In genomic region chr3L:15107776-15108379, dm6 we compare ENCODE assay signal across 6 fruit fly cellular contexts.
TF ChIP-seq lines count a peak whose summit lies in the region.

No protein-coding gene starts in this region.

- peak; percentile 13 for TF ChIP-seq CTCF in whole organism, embryonic (GFP tag; optimal IDR thresholded peaks at IDR 0.05; lab: Kevin White, UChicago)

TF ChIP-seq in whole organism, 6 proteins besides CTCF, POLR2A, EP300 and RAD21:
- peak; percentile 53 for TF ChIP-seq pan (optimal IDR thresholded peaks at IDR 0.05; lab: Kevin White, UChicago)
- no peak for TF ChIP-seq EcR (GFP tag; optimal IDR thresholded peaks at IDR 0.05; lab: Kevin White, UChicago)

TF ChIP-seq in whole organism, adult, 20 proteins besides CTCF, POLR2A, EP300 and RAD21 (continues in another document):
- TF ChIP-seq pad (GFP tag; optimal IDR thresholded peaks at IDR 0.05; lab: Kevin White, UChicago), result peak; percentile 66
- peak; percentile 5 for TF ChIP-seq tj (GFP tag; optimal IDR thresholded peaks at IDR 0.05; lab: Kevin White, UChicago)
- peak; percentile 63 for TF ChIP-seq CG11617 (GFP tag; optimal IDR thresholded peaks at IDR 0.05; lab: Kevin White, UChicago)
- no peak for TF ChIP-seq CG1620 (GFP tag; optimal IDR thresholded peaks at IDR 0.05; lab: Kevin White, UChicago)
- TF ChIP-seq Mnt (GFP tag; optimal IDR thresholded peaks at IDR 0.05; lab: Kevin White, UChicago), result no peak
- TF ChIP-seq CG14711 (tag; optimal IDR thresholded peaks at IDR 0.05; lab: Kevin White, UChicago), result peak; percentile 60
- peak; percentile 10 for TF ChIP-seq toe (GFP tag; optimal IDR thresholded peaks at IDR 0.05; lab: Kevin White, UChicago)
- TF ChIP-seq CG7101 (tag; optimal IDR thresholded peaks at IDR 0.05; lab: Kevin White, UChicago), result peak; percentile 64
- TF ChIP-seq Crg-1 (GFP tag; optimal IDR thresholded peaks at IDR 0.05; lab: Kevin White, UChicago), result no peak
- TF ChIP-seq CG33017 (tag; optimal IDR thresholded peaks at IDR 0.05; lab: Kevin White, UChicago), result peak; percentile 19
- peak; percentile 31 for TF ChIP-seq kay (GFP tag; lab: Kevin White, UChicago; ENCODE audit: borderline replicate concordance)
- TF ChIP-seq cnc (optimal IDR thresholded peaks at IDR 0.05; lab: Kevin White, UChicago), result no peak
- TF ChIP-seq Clk (GFP tag; optimal IDR thresholded peaks at IDR 0.05; lab: Kevin White, UChicago), result no peak
- TF ChIP-seq bab1 (GFP tag; optimal IDR thresholded peaks at IDR 0.05; lab: Kevin White, UChicago), result peak; percentile 52
- no peak for TF ChIP-seq cic (GFP tag; optimal IDR thresholded peaks at IDR 0.05; lab: Kevin White, UChicago)
- no peak for TF ChIP-seq ovo (GFP tag; optimal IDR thresholded peaks at IDR 0.05; lab: Kevin White, UChicago)
- TF ChIP-seq CG5204 (GFP tag; optimal IDR thresholded peaks at IDR 0.05; lab: Kevin White, UChicago), result peak; percentile 7
- peak; percentile 24 for TF ChIP-seq CG7045 (GFP tag; optimal IDR thresholded peaks at IDR 0.05; lab: Kevin White, UChicago)

TF ChIP-seq in whole organism, embryonic, 481 proteins besides CTCF, POLR2A, EP300 and RAD21 (continues in another document):
- TF ChIP-seq CG5245 (GFP tag; optimal IDR thresholded peaks at IDR 0.05; lab: Kevin White, UChicago) (peak; percentile 28), kni (GFP tag; optimal IDR thresholded peaks at IDR 0.05; lab: Kevin White, UChicago) (peak; percentile 13), vvl (GFP tag; IDR thresholded peaks at IDR 0.05; lab: Robert Waterston, UW) (peak; percentile 74), Tbp (GFP tag; optimal IDR thresholded peaks at IDR 0.05; lab: Kevin White, UChicago) (no peak), bigmax (GFP tag; optimal IDR thresholded peaks at IDR 0.05; lab: Kevin White, UChicago) (no peak), hbn (GFP tag; IDR thresholded peaks at IDR 0.05; lab: Robert Waterston, UW; ENCODE audit: partially characterized antibody) (no peak), Mrtf (GFP tag; IDR thresholded peaks at IDR 0.05; lab: Robert Waterston, UW) (no peak), CG18599 (GFP tag; optimal IDR thresholded peaks at IDR 0.05; lab: Kevin White, UChicago) (peak; percentile 56), CG10267 (tag; optimal IDR thresholded peaks at IDR 0.05; lab: Kevin White, UChicago) (peak; percentile 58), prd (optimal IDR thresholded peaks at IDR 0.05; lab: Kevin White, UChicago) (no peak), prd (GFP tag; IDR thresholded peaks at IDR 0.05; lab: Robert Waterston, UW) (peak; percentile 58; the same call in 1 of the 3 replicates), CG12104 (GFP tag; optimal IDR thresholded peaks at IDR 0.05; lab: Kevin White, UChicago) (no peak), Poxn (GFP tag; IDR thresholded peaks at IDR 0.05; lab: Robert Waterston, UW) (no peak), her (GFP tag; optimal IDR thresholded peaks at IDR 0.05; lab: Kevin White, UChicago) (no peak), CG8944 (GFP tag; optimal IDR thresholded peaks at IDR 0.05; lab: Kevin White, UChicago) (no peak), Dbx (GFP tag; IDR thresholded peaks at IDR 0.05; lab: Robert Waterston, UW) (no peak), yki (optimal IDR thresholded peaks at IDR 0.05; lab: Kevin White, UChicago) (no peak), zen2 (GFP tag; IDR thresholded peaks at IDR 0.05; lab: Robert Waterston, UW; ENCODE audit: partially characterized antibody) (no peak), Dp (GFP tag; optimal IDR thresholded peaks at IDR 0.05; lab: Kevin White, UChicago) (no peak)

TF ChIP-seq in whole organism, prepupa, 60 proteins besides CTCF, POLR2A, EP300 and RAD21 (continues in another document):
- TF ChIP-seq CG11762 (GFP tag; optimal IDR thresholded peaks at IDR 0.05; lab: Kevin White, UChicago; ENCODE audit: insufficient read depth), result peak; percentile 91
- peak; percentile 92 for TF ChIP-seq Sox102F (GFP tag; optimal IDR thresholded peaks at IDR 0.05; lab: Kevin White, UChicago)
- TF ChIP-seq Blimp-1 (GFP tag; optimal IDR thresholded peaks at IDR 0.05; lab: Kevin White, UChicago), result peak; percentile 85
- peak; percentile 86 for TF ChIP-seq Gug (GFP tag; IDR thresholded peaks at IDR 0.05; lab: Robert Waterston, UW)
- TF ChIP-seq salr (GFP tag; optimal IDR thresholded peaks at IDR 0.05; lab: Kevin White, UChicago), result peak; percentile 84 to 99
- TF ChIP-seq Sox14 (GFP tag; optimal IDR thresholded peaks at IDR 0.05; lab: Kevin White, UChicago), result peak; percentile 93
- TF ChIP-seq CG31627 (GFP tag; optimal IDR thresholded peaks at IDR 0.05; lab: Kevin White, UChicago), result peak; percentile 91
- peak; percentile 95 for TF ChIP-seq Ets96B (tag; optimal IDR thresholded peaks at IDR 0.05; lab: Kevin White, UChicago)
- peak; percentile 96 for TF ChIP-seq CG3032 (tag; optimal IDR thresholded peaks at IDR 0.05; lab: Kevin White, UChicago)
- no peak for TF ChIP-seq Hr38 (GFP tag; optimal IDR thresholded peaks at IDR 0.05; lab: Kevin White, UChicago)
- TF ChIP-seq net (GFP tag; optimal IDR thresholded peaks at IDR 0.05; lab: Kevin White, UChicago), result peak; percentile 96
- TF ChIP-seq esn (GFP tag; optimal IDR thresholded peaks at IDR 0.05; lab: Kevin White, UChicago), result peak; percentile 97
- TF ChIP-seq eg (GFP tag; IDR thresholded peaks at IDR 0.05; lab: Robert Waterston, UW), result peak; percentile 88
- TF ChIP-seq pdm3 (GFP tag; optimal IDR thresholded peaks at IDR 0.05; lab: Kevin White, UChicago), result peak; percentile 92
- peak; percentile 87 for TF ChIP-seq Hr39 (GFP tag; optimal IDR thresholded peaks at IDR 0.05; lab: Kevin White, UChicago)
- TF ChIP-seq fd85E (GFP tag; optimal IDR thresholded peaks at IDR 0.05; lab: Kevin White, UChicago), result peak; percentile 77
- peak; percentile 94 for TF ChIP-seq CG6276 (GFP tag; optimal IDR thresholded peaks at IDR 0.05; lab: Kevin White, UChicago)
- peak; percentile 97 for TF ChIP-seq spab (GFP tag; optimal IDR thresholded peaks at IDR 0.05; lab: Kevin White, UChicago)
- peak; percentile 95 for TF ChIP-seq CG4318 (GFP tag; optimal IDR thresholded peaks at IDR 0.05; lab: Kevin White, UChicago)

TF ChIP-seq in whole organism, pupa, 21 proteins besides CTCF, POLR2A, EP300 and RAD21 (continues in another document):
- TF ChIP-seq EcR (GFP tag; optimal IDR thresholded peaks at IDR 0.05; lab: Kevin White, UChicago), result peak; percentile 62
- TF ChIP-seq CG10348 (GFP tag; IDR thresholded peaks at IDR 0.05; lab: Robert Waterston, UW), result peak; percentile 74
- TF ChIP-seq CG14655 (GFP tag; optimal IDR thresholded peaks at IDR 0.05; lab: Kevin White, UChicago), result peak; percentile 97
- peak; percentile 92 for TF ChIP-seq CG34367 (tag; optimal IDR thresholded peaks at IDR 0.05; lab: Kevin White, UChicago)
- peak; percentile 94 for TF ChIP-seq Snoo (tag; optimal IDR thresholded peaks at IDR 0.05; lab: Kevin White, UChicago)
- peak; percentile 73 for TF ChIP-seq rn (GFP tag; IDR thresholded peaks at IDR 0.05; lab: Robert Waterston, UW)
- peak; percentile 76 for TF ChIP-seq Ets98B (GFP tag; IDR thresholded peaks at IDR 0.05; lab: Robert Waterston, UW)
- TF ChIP-seq CG8159 (tag; optimal IDR thresholded peaks at IDR 0.05; lab: Kevin White, UChicago), result peak; percentile 97
- peak; percentile 68 for TF ChIP-seq gl (tag; optimal IDR thresholded peaks at IDR 0.05; lab: Kevin White, UChicago)
- TF ChIP-seq CG17806 (tag; optimal IDR thresholded peaks at IDR 0.05; lab: Kevin White, UChicago), result peak; percentile 93
- peak; percentile 89 for TF ChIP-seq CG32121 (GFP tag; IDR thresholded peaks at IDR 0.05; lab: Robert Waterston, UW)
- peak; percentile 90 for TF ChIP-seq Pif1A (GFP tag; optimal IDR thresholded peaks at IDR 0.05; lab: Kevin White, UChicago)
- TF ChIP-seq D1 (tag; optimal IDR thresholded peaks at IDR 0.05; lab: Kevin White, UChicago), result peak; percentile 96
- TF ChIP-seq CG9948 (tag; optimal IDR thresholded peaks at IDR 0.05; lab: Kevin White, UChicago), result peak; percentile 95
- peak; percentile 98 for TF ChIP-seq CG15710 (tag; optimal IDR thresholded peaks at IDR 0.05; lab: Kevin White, UChicago)
- peak; percentile 95 for TF ChIP-seq CG8301 (tag; optimal IDR thresholded peaks at IDR 0.05; lab: Kevin White, UChicago)
- TF ChIP-seq Pif1B (GFP tag; optimal IDR thresholded peaks at IDR 0.05; lab: Kevin White, UChicago), result peak; percentile 93
- peak; percentile 43 for TF ChIP-seq CG12605 (GFP tag; IDR thresholded peaks at IDR 0.05; lab: Robert Waterston, UW)
- TF ChIP-seq CG13204 (GFP tag; optimal IDR thresholded peaks at IDR 0.05; lab: Kevin White, UChicago), result peak; percentile 99
- peak; percentile 84 for TF ChIP-seq CG4496 (GFP tag; IDR thresholded peaks at IDR 0.05; lab: Robert Waterston, UW)

TF ChIP-seq in whole organism, wandering third instar larva, 38 proteins besides CTCF, POLR2A, EP300 and RAD21 (continues in another document):
- no peak for TF ChIP-seq pan (optimal IDR thresholded peaks at IDR 0.05; lab: Kevin White, UChicago)
- peak in 1 of 2 experiments; percentile 95 for TF ChIP-seq foxo (GFP tag; optimal IDR thresholded peaks at IDR 0.05; lab: Kevin White, UChicago)
- TF ChIP-seq OdsH (GFP tag; optimal IDR thresholded peaks at IDR 0.05; lab: Kevin White, UChicago), result peak; percentile 94
- peak; percentile 94 for TF ChIP-seq dmrt93B (GFP tag; optimal IDR thresholded peaks at IDR 0.05; lab: Kevin White, UChicago)
- TF ChIP-seq psq (GFP tag; optimal IDR thresholded peaks at IDR 0.05; lab: Kevin White, UChicago), result peak; percentile 96
- peak; percentile 91 for TF ChIP-seq br (GFP tag; optimal IDR thresholded peaks at IDR 0.05; lab: Kevin White, UChicago)
- no peak for TF ChIP-seq N (GFP tag; optimal IDR thresholded peaks at IDR 0.05; lab: Kevin White, UChicago)
- peak; percentile 61 for TF ChIP-seq sage (GFP tag; optimal IDR thresholded peaks at IDR 0.05; lab: Kevin White, UChicago)
- no peak for TF ChIP-seq Myc (optimal IDR thresholded peaks at IDR 0.05; lab: Kevin White, UChicago)
- TF ChIP-seq CrebA (GFP tag; optimal IDR thresholded peaks at IDR 0.05; lab: Kevin White, UChicago; ENCODE audit: borderline replicate concordance), result no peak
- TF ChIP-seq Vsx2 (GFP tag; optimal IDR thresholded peaks at IDR 0.05; lab: Kevin White, UChicago; ENCODE audit: partially characterized antibody), result no peak
- TF ChIP-seq h (GFP tag; optimal IDR thresholded peaks at IDR 0.05; lab: Kevin White, UChicago), result peak; percentile 94
- peak; percentile 92 for TF ChIP-seq ey (GFP tag; optimal IDR thresholded peaks at IDR 0.05; lab: Kevin White, UChicago)
- TF ChIP-seq CG9705 (GFP tag; optimal IDR thresholded peaks at IDR 0.05; lab: Kevin White, UChicago), result peak; percentile 92
- TF ChIP-seq usp (GFP tag; optimal IDR thresholded peaks at IDR 0.05; lab: Kevin White, UChicago), result no peak
- TF ChIP-seq woc (GFP tag; optimal IDR thresholded peaks at IDR 0.05; lab: Kevin White, UChicago), result peak; percentile 97
- TF ChIP-seq dsf (GFP tag; optimal IDR thresholded peaks at IDR 0.05; lab: Kevin White, UChicago; ENCODE audit: borderline replicate concordance), result peak; percentile 76
- peak; percentile 81 for TF ChIP-seq Hnf4 (GFP tag; optimal IDR thresholded peaks at IDR 0.05; lab: Kevin White, UChicago)
- peak; percentile 72 for TF ChIP-seq CG32264 (GFP tag; optimal IDR thresholded peaks at IDR 0.05; lab: Kevin White, UChicago)
- TF ChIP-seq Mio (GFP tag; optimal IDR thresholded peaks at IDR 0.05; lab: Kevin White, UChicago), result peak; percentile 40
- TF ChIP-seq dl (GFP tag; optimal IDR thresholded peaks at IDR 0.05; lab: Kevin White, UChicago; ENCODE audit: insufficient read depth in 1 of 2, partially characterized antibody in 2 of 2), result peak in 1 of 2 experiments; percentile 17
